Worm (Caenorhabditis elegans) whole organism, L2 larva: ENCODE data around the gene osm-10.

Source experiments
- ZK546.5 ChIP-seq: sonication (generic microtip); optimal IDR thresholded peaks from 2 replicates; lab custom pipeline; 2017; ENCODE audit warnings: missing biosample characterization, missing genetic modification characterization
- nhr-25 ChIP-seq: fragments of 150-350 bp; sonication (generic microtip); optimal IDR thresholded peaks from 3 replicates; lab custom pipeline; 2014; ENCODE audit warnings: missing biosample characterization, missing genetic modification characterization
- snpc-4 ChIP-seq: fragments of 150-350 bp; optimal IDR thresholded peaks from 2 replicates; lab custom pipeline; 2014; ENCODE audit warnings: missing biosample characterization, missing genetic modification characterization
- unc-62 ChIP-seq: fragments of 150-350 bp; optimal IDR thresholded peaks from 2 replicates; lab custom pipeline; 2014; ENCODE audit warnings: missing biosample characterization, missing genetic modification reagents, missing genetic modification characterization
- zag-1 ChIP-seq: fragments of 150-350 bp; optimal IDR thresholded peaks from 2 replicates; lab custom pipeline; 2014; ENCODE audit warnings: missing biosample characterization, missing genetic modification characterization
- ztf-4 ChIP-seq: fragments of 150-350 bp; optimal IDR thresholded peaks from 2 replicates; lab custom pipeline; 2014; ENCODE audit warnings: missing biosample characterization, missing genetic modification characterization

DNA sequence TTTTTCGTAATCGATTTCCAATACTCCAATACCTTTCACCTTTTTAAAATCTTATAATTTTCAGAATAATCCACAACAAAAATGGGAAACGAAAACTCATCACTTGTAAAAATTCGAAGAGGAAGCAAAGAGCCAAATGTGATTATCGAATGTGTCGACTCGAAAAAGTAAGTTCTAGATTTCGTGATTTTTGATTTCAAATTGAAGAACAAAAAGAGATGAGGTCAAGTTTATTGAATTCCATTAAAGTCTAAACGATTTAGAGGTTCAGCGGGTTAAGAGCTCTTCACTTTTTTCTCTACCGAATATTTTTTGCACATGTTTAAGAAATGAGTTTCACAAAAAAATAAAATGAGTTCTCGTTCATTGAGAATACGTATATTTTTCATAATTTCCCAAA, 15.9 kb downstream of the osm-10 start, which contains the start of gene B0361.4:
- no peak for TF ChIP-seq ZK546.5
- TF ChIP-seq snpc-4 = no peak
- no peak for TF ChIP-seq zag-1 (tag; lab: Kevin White, UChicago)
- TF ChIP-seq ztf-4 (tag; lab: Kevin White, UChicago) = no peak
- TF ChIP-seq nhr-25 (tag; lab: Kevin White, UChicago) = no peak
- no peak for TF ChIP-seq unc-62 (GFP tag; lab: Kevin White, UChicago)
